Worm (Caenorhabditis elegans) whole organism, young adult: ENCODE measurements around the gene elt-4.

Source experiments
- B0035.1 ChIP-seq: sonication (generic microtip); optimal IDR thresholded peaks from 2 replicates; lab custom pipeline; 2016; ENCODE audit warnings: missing genetic modification characterization, mild to moderate bottlenecking, missing compliant biosample characterization, missing genotype, missing genetic modification reagents
- B0336.3 ChIP-seq: fragments of 200-800 bp; sonication (Bioruptor generic); IDR thresholded peaks from 2 replicates; pipeline ENCODE4 v1.3.6; 2022; ENCODE audit warnings: missing genetic modification characterization, missing compliant biosample characterization
- C17E4.6 ChIP-seq: fragments of 200-800 bp; sonication (Bioruptor generic); IDR thresholded peaks from 2 replicates; pipeline ENCODE4 v1.3.6; 2022; ENCODE audit warnings: missing genetic modification reagents, missing genetic modification characterization, missing compliant biosample characterization
- D2030.7 ChIP-seq: fragments of 200-800 bp; sonication (Bioruptor generic); IDR thresholded peaks from 2 replicates; pipeline ENCODE4 v1.3.6; 2022; ENCODE audit warnings: missing genetic modification reagents, missing genetic modification characterization, missing compliant biosample characterization
- F22D6.2 ChIP-seq: sonication (generic microtip); optimal IDR thresholded peaks from 2 replicates; lab custom pipeline; 2016; ENCODE audit warnings: mild to moderate bottlenecking, missing genetic modification characterization, missing compliant biosample characterization
- F33H1.4 ChIP-seq: fragments of 200-800 bp; sonication (Bioruptor generic); IDR thresholded peaks from 2 replicates; pipeline ENCODE4 v1.3.6; 2022; ENCODE audit warnings: missing genetic modification reagents, missing genetic modification characterization, missing compliant biosample characterization
- F37B4.10 ChIP-seq: fragments of 200-800 bp; sonication (Bioruptor generic); IDR thresholded peaks from 2 replicates; pipeline ENCODE4 v1.3.6; 2022; ENCODE audit warnings: missing genetic modification characterization, missing compliant biosample characterization
- F39B2.1 ChIP-seq: fragments of 200-800 bp; sonication (Bioruptor generic); IDR thresholded peaks from 2 replicates; pipeline ENCODE4 v1.3.6; 2022; ENCODE audit warnings: missing genetic modification reagents, missing genetic modification characterization, missing compliant biosample characterization
- Y53G8AR.9 ChIP-seq: fragments of 200-800 bp; sonication (Bioruptor generic); conservative IDR thresholded peaks from 2 replicates; pipeline ENCODE4 v1.3.6; 2022; ENCODE audit warnings: missing genetic modification reagents, missing genetic modification characterization, missing compliant biosample characterization
- Y67H2A.10 ChIP-seq: fragments of 200-800 bp; sonication (Bioruptor generic); conservative IDR thresholded peaks from 2 replicates; pipeline ENCODE4 v1.3.6; 2022; ENCODE audit warnings: missing genetic modification reagents, missing genetic modification characterization, missing compliant biosample characterization
- akir-1 ChIP-seq: fragments of 200-800 bp; sonication (Bioruptor generic); optimal IDR thresholded peaks from 2 replicates; lab custom pipeline; 2018; ENCODE audit warnings: mild to moderate bottlenecking, missing genetic modification characterization, moderate library complexity, missing compliant biosample characterization
- aptf-2 ChIP-seq: fragments of 200-800 bp; sonication (Bioruptor generic); conservative IDR thresholded peaks from 2 replicates; pipeline ENCODE4 v1.3.6; 2022; ENCODE audit warnings: missing genetic modification reagents, missing genetic modification characterization, missing compliant biosample characterization
- attf-3 ChIP-seq: fragments of 200-800 bp; sonication (Bioruptor generic); conservative IDR thresholded peaks from 2 replicates; pipeline ENCODE4 v1.3.6; 2022; ENCODE audit warnings: missing genetic modification reagents, missing genetic modification characterization, missing compliant biosample characterization
- cebp-1 ChIP-seq, 2 experiments: fragments of 200-800 bp in 1 of 2; sonication (Bioruptor generic) in 1 of 2; sonication (generic microtip) in 1 of 2; IDR thresholded peaks in 1 of 2; optimal IDR thresholded peaks in 1 of 2; 2 replicates each; pipeline versions ENCODE4 v1.3.6 to Lab custom; 2017 to 2022; ENCODE audit warnings: missing compliant biosample characterization in 2 of 2, missing genetic modification characterization in 2 of 2, mild to moderate bottlenecking in 1 of 2, missing genetic modification reagents in 1 of 2, moderate library complexity in 1 of 2
- ceh-79 ChIP-seq: sonication (generic microtip); optimal IDR thresholded peaks from 2 replicates; lab custom pipeline; 2017; ENCODE audit warnings: mild to moderate bottlenecking, missing genetic modification characterization, missing compliant biosample characterization
- dox-1 ChIP-seq: fragments of 200-800 bp; sonication (Bioruptor generic); IDR thresholded peaks from 2 replicates; pipeline ENCODE4 v1.3.6; 2022; ENCODE audit warnings: missing genetic modification reagents, missing genetic modification characterization, missing compliant biosample characterization
- dpff-1 ChIP-seq: sonication (generic microtip); optimal IDR thresholded peaks from 2 replicates; lab custom pipeline; 2017; ENCODE audit warnings: mild to moderate bottlenecking, missing genetic modification characterization, missing compliant biosample characterization
- efl-1 ChIP-seq: fragments of 150-350 bp; optimal IDR thresholded peaks from 2 replicates; lab custom pipeline; 2014; ENCODE audit warnings: missing biosample characterization, missing genetic modification reagents, missing genetic modification characterization
- egl-44 ChIP-seq: fragments of 200-800 bp; sonication (Bioruptor generic); IDR thresholded peaks from 2 replicates; pipeline ENCODE4 v1.3.6; 2022; ENCODE audit warnings: missing genetic modification reagents, missing genetic modification characterization, missing compliant biosample characterization
- hlh-26 ChIP-seq: fragments of 200-800 bp; sonication (Bioruptor generic); conservative IDR thresholded peaks from 2 replicates; pipeline ENCODE4 v1.3.6; 2022; ENCODE audit warnings: missing genetic modification reagents, missing genetic modification characterization, missing compliant biosample characterization
- hmg-1.2 ChIP-seq: fragments of 200-800 bp; sonication (Bioruptor generic); IDR thresholded peaks from 2 replicates; pipeline ENCODE4 v1.3.6; 2022; ENCODE audit warnings: missing genetic modification reagents, missing genetic modification characterization, missing compliant biosample characterization
- hmg-20 ChIP-seq: fragments of 200-800 bp; sonication (Bioruptor generic); IDR thresholded peaks from 2 replicates; pipeline ENCODE4 v1.3.6; 2022; ENCODE audit warnings: missing genetic modification reagents, missing genetic modification characterization, missing compliant biosample characterization
- lin-26 ChIP-seq: fragments of 200-800 bp; sonication (Bioruptor generic); IDR thresholded peaks from 2 replicates; pipeline ENCODE4 v1.3.6; 2022; ENCODE audit warnings: missing genetic modification reagents, missing genetic modification characterization, missing compliant biosample characterization
- lin-35 ChIP-seq, 3 experiments: fragments of 150-350 bp in 2 of 3; sonication (generic microtip) in 1 of 3; optimal IDR thresholded peaks; 2 replicates each; lab custom pipeline; 2014 to 2018; ENCODE audit warnings: missing biosample characterization in 3 of 3, missing genetic modification characterization in 3 of 3, missing genetic modification reagents in 3 of 3
- mel-28 ChIP-seq: sonication (generic microtip); optimal IDR thresholded peaks from 2 replicates; lab custom pipeline; 2016; ENCODE audit warnings: borderline replicate concordance, mild to moderate bottlenecking, missing genetic modification characterization, missing compliant biosample characterization
- mes-4 ChIP-seq: sonication (generic microtip); optimal IDR thresholded peaks from 2 replicates; lab custom pipeline; 2016; ENCODE audit warnings: missing genotype, missing genetic modification characterization, missing compliant biosample characterization
- nfya-2 ChIP-seq: fragments of 200-800 bp; sonication (Bioruptor generic); IDR thresholded peaks from 2 replicates; pipeline ENCODE4 v1.3.6; 2022; ENCODE audit warnings: missing genetic modification reagents, missing genetic modification characterization, missing compliant biosample characterization
- nhr-80 ChIP-seq: sonication (generic microtip); optimal IDR thresholded peaks from 2 replicates; lab custom pipeline; 2016; ENCODE audit warnings: missing genetic modification characterization, missing compliant biosample characterization
- nhr-90 ChIP-seq: sonication (generic microtip); optimal IDR thresholded peaks from 2 replicates; lab custom pipeline; 2016; ENCODE audit warnings: missing genotype, mild to moderate bottlenecking, missing genetic modification characterization, missing compliant biosample characterization
- pha-4 ChIP-seq: fragments of 150-350 bp; sonication (generic microtip); optimal IDR thresholded peaks from 2 replicates; lab custom pipeline; 2014; ENCODE audit warnings: missing biosample characterization, missing genetic modification reagents, missing genetic modification characterization
- repo-1 ChIP-seq: sonication (generic microtip); optimal IDR thresholded peaks from 2 replicates; lab custom pipeline; 2017; ENCODE audit warnings: mild to moderate bottlenecking, missing genetic modification characterization, missing compliant biosample characterization
- snpc-1.3 ChIP-seq: sonication (generic microtip); optimal IDR thresholded peaks from 2 replicates; lab custom pipeline; 2017; ENCODE audit warnings: missing genetic modification characterization, mild to moderate bottlenecking, missing compliant biosample characterization, antibody characterized with exemption, moderate library complexity, missing genotype, missing genetic modification reagents; ENCODE audit not compliant: insufficient read depth
- snpc-3.4 ChIP-seq: sonication (generic microtip); optimal IDR thresholded peaks from 2 replicates; lab custom pipeline; 2017; ENCODE audit warnings: missing genetic modification characterization, mild to moderate bottlenecking, missing compliant biosample characterization, antibody characterized with exemption, moderate library complexity, missing genotype, missing genetic modification reagents
- somi-1 ChIP-seq: fragments of 200-800 bp; sonication (Bioruptor generic); optimal IDR thresholded peaks from 2 replicates; lab custom pipeline; 2018; ENCODE audit warnings: mild to moderate bottlenecking, missing genetic modification characterization, missing compliant biosample characterization
- unc-130 ChIP-seq: sonication (generic microtip); optimal IDR thresholded peaks from 2 replicates; lab custom pipeline; 2016; ENCODE audit warnings: missing genetic modification reagents, missing genetic modification characterization, missing compliant biosample characterization
- zfh-2 ChIP-seq: fragments of 200-800 bp; sonication (Bioruptor generic); conservative IDR thresholded peaks from 2 replicates; pipeline ENCODE4 v1.3.6; 2022; ENCODE audit warnings: missing genetic modification reagents, missing genetic modification characterization, missing compliant biosample characterization
- zim-3 ChIP-seq: sonication (generic microtip); optimal IDR thresholded peaks from 2 replicates; lab custom pipeline; 2017; ENCODE audit warnings: mild to moderate bottlenecking, missing genetic modification characterization, moderate library complexity, missing compliant biosample characterization
- ztf-18 ChIP-seq: sonication (generic microtip); optimal IDR thresholded peaks from 2 replicates; lab custom pipeline; 2016; ENCODE audit warnings: missing genotype, mild to moderate bottlenecking, missing genetic modification characterization, missing compliant biosample characterization
- ztf-25 ChIP-seq: fragments of 200-800 bp; sonication (Bioruptor generic); IDR thresholded peaks from 2 replicates; pipeline ENCODE4 v1.3.6; 2022; ENCODE audit warnings: missing genetic modification reagents, missing genetic modification characterization, missing compliant biosample characterization
- ztf-26 ChIP-seq: sonication (generic microtip); optimal IDR thresholded peaks from 2 replicates; lab custom pipeline; 2017; ENCODE audit warnings: missing genetic modification characterization, missing compliant biosample characterization

Gene elt-4

ce11 chrX:10474998-10475577 lies at the start of gene elt-4:
elt-4 (plus strand) TSS chrX:10475527.
- TF ChIP-seq nhr-80 (tag; lab: Kevin White, UChicago) = peak; percentile 51
- TF ChIP-seq ztf-18 (tag; lab: Kevin White, UChicago) = no peak
- no peak for TF ChIP-seq Y53G8AR.9 (GFP tag; lab: Robert Waterston, UW)

ce11 chrX:10428109-10428508 lies 47.2 kb upstream of the elt-4 start:
- no peak for TF ChIP-seq aptf-2 (GFP tag; lab: Robert Waterston, UW)
- peak; percentile 58; the same call in 1 of the 2 replicates for TF ChIP-seq cebp-1 (GFP tag; IDR thresholded peaks at IDR 0.05; lab: Robert Waterston, UW)
- TF ChIP-seq cebp-1 (tag; optimal IDR thresholded peaks at IDR 0.05; lab: Kevin White, UChicago) = peak; percentile 90
- TF ChIP-seq dpff-1 = no peak

ce11 chrX:10428557-10428956 lies 46.8 kb upstream of the elt-4 start, which contains the start of gene mig-15:
mig-15 (minus strand) TSS chrX:10428657.
- TF ChIP-seq zim-3 (no peak), lin-35 (GFP tag; optimal IDR thresholded peaks at IDR 0.05; lab: Kevin White, UChicago) (no peak), repo-1 (tag; lab: Kevin White, UChicago) (no peak), D2030.7 (GFP tag; lab: Robert Waterston, UW) (no peak), unc-130 (GFP tag; lab: Kevin White, UChicago) (no peak), ztf-25 (GFP tag; lab: Robert Waterston, UW) (no peak), aptf-2 (GFP tag; lab: Robert Waterston, UW) (no peak), ceh-79 (tag; lab: Kevin White, UChicago) (no peak), somi-1 (no peak), nhr-90 (tag; lab: Kevin White, UChicago) (no peak), zfh-2 (no peak), hmg-20 (GFP tag; lab: Robert Waterston, UW) (no peak), egl-44 (no peak), lin-26 (GFP tag; lab: Robert Waterston, UW) (no peak), snpc-1.3 (tag; lab: Kevin White, UChicago) (no peak), F33H1.4 (GFP tag; lab: Robert Waterston, UW) (no peak), F22D6.2 (tag; lab: Kevin White, UChicago) (no peak), hlh-26 (GFP tag; lab: Robert Waterston, UW) (no peak)

ce11 chrX:10429203-10429602 lies 46.1 kb upstream of the elt-4 start:
- TF ChIP-seq mel-28 (no peak), F22D6.2 (tag; lab: Kevin White, UChicago) (no peak), hmg-1.2 (no peak), ceh-79 (tag; lab: Kevin White, UChicago) (no peak)

- no peak for TF ChIP-seq nfya-2 (GFP tag; lab: Robert Waterston, UW)
- TF ChIP-seq dox-1 = 0 out of 2 replicates have a peak, but pooled peaks have one; percentile 18
- TF ChIP-seq nhr-80 (tag; lab: Kevin White, UChicago) = peak; percentile 73
Measured at ce11 chrX:10430866-10431265, 44.5 kb upstream of the elt-4 start.

ce11 chrX:10432786-10433185 lies 42.5 kb upstream of the elt-4 start:
- no peak for TF ChIP-seq mel-28
- no peak for TF ChIP-seq C17E4.6 (GFP tag; lab: Robert Waterston, UW)
- TF ChIP-seq F37B4.10 (GFP tag; lab: Robert Waterston, UW) = no peak
- no peak for TF ChIP-seq attf-3
- no peak for TF ChIP-seq snpc-3.4 (tag; lab: Kevin White, UChicago)
- TF ChIP-seq Y67H2A.10 (GFP tag; lab: Robert Waterston, UW) = no peak
- TF ChIP-seq B0336.3 (GFP tag; lab: Robert Waterston, UW) = no peak
- TF ChIP-seq pha-4 = no peak
- no peak for TF ChIP-seq D2030.7 (GFP tag; lab: Robert Waterston, UW)
- no peak for TF ChIP-seq mes-4 (tag; lab: Kevin White, UChicago)
- no peak for TF ChIP-seq akir-1 (GFP tag; lab: Kevin White, UChicago)
- TF ChIP-seq ztf-26 (tag; lab: Kevin White, UChicago) = no peak
- TF ChIP-seq B0035.1 (tag; lab: Kevin White, UChicago) = no peak
- no peak for TF ChIP-seq efl-1 (GFP tag; lab: Kevin White, UChicago)
- TF ChIP-seq F39B2.1 (GFP tag; lab: Robert Waterston, UW) = no peak
